Worm (Caenorhabditis elegans) whole organism, L4 larva: Measurements from ENCODE around the gene dohh-1.

Source experiments
- lin-13 ChIP-seq: fragments of 150-350 bp; optimal IDR thresholded peaks from 2 replicates; lab custom pipeline; 2014; ENCODE audit warnings: missing biosample characterization, missing genetic modification reagents, missing genetic modification characterization
- sdz-12 ChIP-seq: fragments of 200-800 bp; sonication (Bioruptor generic); optimal IDR thresholded peaks from 2 replicates; lab custom pipeline; 2018; ENCODE audit warnings: mild to moderate bottlenecking, missing genetic modification characterization, missing compliant biosample characterization
- skn-1 ChIP-seq: fragments of 150-350 bp; optimal IDR thresholded peaks from 2 replicates; lab custom pipeline; 2014; ENCODE audit warnings: missing biosample characterization, missing genetic modification characterization
- unc-39 ChIP-seq: sonication (generic microtip); optimal IDR thresholded peaks from 2 replicates; lab custom pipeline; 2017; ENCODE audit warnings: missing biosample characterization, missing genetic modification characterization

ce11 chrII:10594758-10595157, 15.0 kb downstream of the dohh-1 start, which contains the start of gene C14A4.6:
- TF ChIP-seq skn-1 (tag; lab: Kevin White, UChicago), result no peak
- TF ChIP-seq unc-39 (tag; lab: Kevin White, UChicago), result no peak
- no peak for TF ChIP-seq sdz-12
- TF ChIP-seq lin-13 (GFP tag; lab: Kevin White, UChicago), result no peak
